Fruit fly (Drosophila melanogaster): ENCODE data around the gene mib1.
A peak's percentile ranks its signal among the peaks of the same experiment; 100 is the strongest.

The mib1 gene

DNA sequence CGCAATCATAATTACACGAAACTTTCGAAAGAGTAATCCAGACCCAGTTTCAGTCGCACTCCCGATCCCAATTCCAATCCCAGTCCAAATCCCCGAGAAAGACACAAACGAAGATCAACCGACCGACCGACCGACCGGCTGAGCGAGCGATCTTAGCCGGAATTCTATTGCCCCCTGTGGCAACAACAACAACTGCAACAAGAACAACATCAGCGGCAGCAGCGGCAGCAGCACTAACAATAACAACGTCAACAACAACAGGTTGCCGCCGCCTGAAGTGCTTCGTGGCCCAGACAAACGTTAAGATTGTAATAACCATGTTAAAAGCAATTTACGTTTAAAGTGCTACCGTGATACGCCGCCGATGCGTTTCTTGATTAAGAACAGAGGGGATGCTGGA lies 7.1 kb upstream of the mib1 start:
- TF ChIP-seq CG13204 (GFP tag; optimal IDR thresholded peaks at IDR 0.05) (peak; percentile 37), CG4496 (GFP tag; IDR thresholded peaks at IDR 0.05) (0 out of 3 replicates have a peak, but pooled peaks have one; percentile 21), Snoo (tag; optimal IDR thresholded peaks at IDR 0.05) (no peak)

DNA sequence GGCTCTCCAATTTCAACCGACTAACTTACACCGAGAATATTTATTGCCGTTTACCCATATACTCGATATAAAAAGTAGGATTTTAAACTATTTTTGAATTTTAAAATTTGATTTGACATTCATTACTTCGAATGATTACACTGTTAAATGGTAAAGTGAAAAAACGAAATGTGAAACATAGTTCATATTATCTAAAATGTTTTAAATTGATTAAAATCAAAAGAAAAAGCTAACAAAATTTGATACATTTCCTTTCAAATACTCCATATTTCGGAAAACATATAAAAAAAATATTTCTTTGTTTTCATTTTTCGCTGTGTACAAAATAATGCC lies 6.6 kb upstream of the mib1 start:
- no peak for TF ChIP-seq fd96Ca (GFP tag; IDR thresholded peaks at IDR 0.05)
- peak; percentile 42 for TF ChIP-seq CG8159 (tag; optimal IDR thresholded peaks at IDR 0.05)
- peak; percentile 8 for TF ChIP-seq CG9948 (tag; optimal IDR thresholded peaks at IDR 0.05)
- TF ChIP-seq CG34367 (tag; optimal IDR thresholded peaks at IDR 0.05), result no peak
- no peak for TF ChIP-seq CG17806 (tag; optimal IDR thresholded peaks at IDR 0.05)
- peak; percentile 30 for TF ChIP-seq CG8301 (tag; optimal IDR thresholded peaks at IDR 0.05)
- no peak for TF ChIP-seq EcR (GFP tag; optimal IDR thresholded peaks at IDR 0.05)
- TF ChIP-seq Pif1A (GFP tag; optimal IDR thresholded peaks at IDR 0.05), result no peak
- no peak for TF ChIP-seq rn (GFP tag; IDR thresholded peaks at IDR 0.05)
- TF ChIP-seq Snoo (tag; optimal IDR thresholded peaks at IDR 0.05), result no peak
- no peak for TF ChIP-seq D1 (tag; optimal IDR thresholded peaks at IDR 0.05)
- TF ChIP-seq gl (tag; optimal IDR thresholded peaks at IDR 0.05), result no peak
- peak; percentile 31 for TF ChIP-seq CG14655 (GFP tag; optimal IDR thresholded peaks at IDR 0.05)

DNA sequence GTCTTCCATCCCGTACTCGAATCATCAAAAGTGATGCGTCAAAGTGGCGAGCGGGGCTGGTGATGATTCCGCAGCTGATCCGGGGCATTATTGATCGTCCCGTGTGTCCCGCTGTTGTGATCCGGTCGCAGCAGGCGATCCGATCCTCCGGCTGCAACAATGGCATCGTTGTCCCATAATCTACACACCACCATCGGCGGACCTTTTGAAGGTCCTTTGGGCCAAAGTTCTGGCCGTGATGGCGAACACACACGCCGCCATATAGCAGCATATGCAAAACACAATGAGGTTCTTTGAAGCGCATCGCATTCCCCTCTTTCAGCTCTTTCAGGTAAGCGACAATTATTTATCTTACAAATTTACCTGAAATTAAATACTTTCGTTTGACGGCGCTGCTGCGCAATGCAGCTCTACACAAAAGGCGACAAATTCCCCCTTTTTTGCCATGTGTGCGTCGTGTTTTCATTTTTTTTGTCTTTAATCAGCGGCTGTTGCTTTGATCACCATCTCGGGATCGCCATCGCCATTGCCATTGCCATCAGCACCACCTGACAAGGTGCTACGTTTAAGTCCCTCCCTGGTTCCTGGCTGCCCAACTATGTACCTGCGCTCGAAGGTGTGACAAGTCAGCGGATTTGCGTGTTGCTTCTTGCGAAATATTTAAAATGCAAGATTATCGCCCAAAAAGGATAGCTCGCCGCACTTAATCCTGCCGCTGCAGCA lies 6.1 kb upstream of the mib1 start:
- TF ChIP-seq CG9948 (tag; optimal IDR thresholded peaks at IDR 0.05) (no peak), EcR (GFP tag; optimal IDR thresholded peaks at IDR 0.05) (no peak), CG4496 (GFP tag; IDR thresholded peaks at IDR 0.05) (no peak), Ets98B (GFP tag; IDR thresholded peaks at IDR 0.05) (no peak), Snoo (tag; optimal IDR thresholded peaks at IDR 0.05) (no peak), fd96Ca (GFP tag; IDR thresholded peaks at IDR 0.05) (no peak), CG14655 (GFP tag; optimal IDR thresholded peaks at IDR 0.05) (no peak), D1 (tag; optimal IDR thresholded peaks at IDR 0.05) (no peak), gl (tag; optimal IDR thresholded peaks at IDR 0.05) (no peak), CG8301 (tag; optimal IDR thresholded peaks at IDR 0.05) (no peak), CG12605 (GFP tag; IDR thresholded peaks at IDR 0.05) (no peak), CG17806 (tag; optimal IDR thresholded peaks at IDR 0.05) (no peak)

DNA sequence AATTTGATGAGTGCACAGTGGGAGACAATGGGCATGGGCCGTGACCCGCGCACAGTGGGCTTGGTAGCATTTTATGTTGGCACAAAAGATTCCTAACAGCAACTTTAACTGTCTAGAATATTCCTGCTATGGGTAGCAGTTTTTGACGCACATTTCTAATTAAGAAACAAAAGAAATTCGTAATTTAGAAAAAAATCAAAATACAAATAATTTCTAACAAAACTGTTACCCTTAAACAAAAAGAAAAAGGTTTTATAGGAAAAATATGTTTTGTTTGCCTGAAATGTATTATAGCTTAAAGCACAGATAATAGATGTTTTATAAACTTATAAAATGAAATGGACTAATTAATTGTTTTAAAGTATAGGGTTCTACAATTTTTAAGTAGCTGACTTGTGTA lies 5.3 kb upstream of the mib1 start:
- TF ChIP-seq CG8159 (tag; optimal IDR thresholded peaks at IDR 0.05) (peak; percentile 46), CG12605 (GFP tag; IDR thresholded peaks at IDR 0.05) (no peak), CG9948 (tag; optimal IDR thresholded peaks at IDR 0.05) (peak; percentile 21), CG14655 (GFP tag; optimal IDR thresholded peaks at IDR 0.05) (peak; percentile 32), fd96Ca (GFP tag; IDR thresholded peaks at IDR 0.05) (no peak)

DNA sequence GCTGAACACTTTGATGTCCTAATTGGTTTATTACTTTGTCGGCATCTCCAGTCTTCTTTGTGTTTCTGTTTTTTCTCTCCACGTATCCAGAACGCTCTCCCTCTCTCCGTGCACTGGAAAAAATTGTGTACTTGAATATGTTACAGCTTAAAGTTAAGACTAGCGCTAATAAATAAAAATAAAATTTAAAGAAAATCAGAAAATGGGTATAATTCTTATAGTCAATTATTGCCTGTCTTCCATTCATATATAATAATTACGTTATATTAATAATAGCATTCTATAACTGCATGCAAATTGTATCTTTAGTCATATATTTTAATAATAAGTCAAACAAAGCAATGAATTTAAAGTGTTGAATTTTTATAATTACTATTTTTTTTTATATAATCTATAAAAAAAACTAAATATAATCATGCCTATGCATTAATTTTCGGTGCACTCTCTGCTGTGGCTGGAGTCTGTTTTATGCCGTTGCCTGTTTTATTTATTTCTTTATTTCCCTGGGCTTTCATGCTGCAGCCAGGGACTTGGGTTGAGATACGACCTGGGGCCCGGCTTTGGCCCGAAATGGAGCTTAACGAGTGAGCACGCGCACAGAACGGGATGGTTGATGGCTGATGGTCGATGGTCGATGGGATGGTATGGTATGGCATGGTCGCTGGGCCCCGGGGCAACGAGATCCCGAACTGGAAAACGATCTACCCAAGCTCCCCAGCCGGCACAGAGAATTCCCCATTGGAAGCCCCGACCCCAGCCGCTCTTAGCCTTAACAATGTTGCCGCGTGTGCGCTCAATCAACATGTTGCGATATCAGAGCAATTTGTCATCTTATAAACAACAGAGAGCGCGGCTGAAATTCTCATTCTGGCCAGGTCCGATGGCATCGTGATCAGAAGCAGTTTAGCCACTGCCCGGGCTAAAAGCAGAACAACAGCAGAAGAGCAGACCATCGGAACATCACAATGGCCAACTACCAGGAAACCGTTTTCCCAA lies 4.5 kb upstream of the mib1 start:
- no peak for TF ChIP-seq rn (GFP tag; IDR thresholded peaks at IDR 0.05)
- peak; percentile 3 for TF ChIP-seq Pif1A (GFP tag; optimal IDR thresholded peaks at IDR 0.05)
- no peak for TF ChIP-seq CG10348 (GFP tag; IDR thresholded peaks at IDR 0.05)
- TF ChIP-seq CG15710 (tag; optimal IDR thresholded peaks at IDR 0.05), result peak; percentile 64
- TF ChIP-seq CG14655 (GFP tag; optimal IDR thresholded peaks at IDR 0.05), result peak; percentile 68
- no peak for TF ChIP-seq CG4496 (GFP tag; IDR thresholded peaks at IDR 0.05)
- peak; percentile 74 for TF ChIP-seq D1 (tag; optimal IDR thresholded peaks at IDR 0.05)
- TF ChIP-seq CG8301 (tag; optimal IDR thresholded peaks at IDR 0.05), result peak; percentile 50
- TF ChIP-seq CG8159 (tag; optimal IDR thresholded peaks at IDR 0.05), result peak; percentile 86
- no peak for TF ChIP-seq Ets98B (GFP tag; IDR thresholded peaks at IDR 0.05)
- no peak for TF ChIP-seq EcR (GFP tag; optimal IDR thresholded peaks at IDR 0.05)
- peak; percentile 33 for TF ChIP-seq CG34367 (tag; optimal IDR thresholded peaks at IDR 0.05)
- no peak for TF ChIP-seq fd96Ca (GFP tag; IDR thresholded peaks at IDR 0.05)
- TF ChIP-seq CG17806 (tag; optimal IDR thresholded peaks at IDR 0.05), result peak; percentile 71
- TF ChIP-seq Snoo (tag; optimal IDR thresholded peaks at IDR 0.05), result peak; percentile 55
- no peak for TF ChIP-seq CG13204 (GFP tag; optimal IDR thresholded peaks at IDR 0.05)
- no peak for TF ChIP-seq CG32121 (GFP tag; IDR thresholded peaks at IDR 0.05)
- TF ChIP-seq gl (tag; optimal IDR thresholded peaks at IDR 0.05), result no peak
- peak; percentile 80 for TF ChIP-seq CG9948 (tag; optimal IDR thresholded peaks at IDR 0.05)
- no peak for TF ChIP-seq CG12605 (GFP tag; IDR thresholded peaks at IDR 0.05)
- peak; percentile 35 for TF ChIP-seq Pif1B (GFP tag; optimal IDR thresholded peaks at IDR 0.05)

DNA sequence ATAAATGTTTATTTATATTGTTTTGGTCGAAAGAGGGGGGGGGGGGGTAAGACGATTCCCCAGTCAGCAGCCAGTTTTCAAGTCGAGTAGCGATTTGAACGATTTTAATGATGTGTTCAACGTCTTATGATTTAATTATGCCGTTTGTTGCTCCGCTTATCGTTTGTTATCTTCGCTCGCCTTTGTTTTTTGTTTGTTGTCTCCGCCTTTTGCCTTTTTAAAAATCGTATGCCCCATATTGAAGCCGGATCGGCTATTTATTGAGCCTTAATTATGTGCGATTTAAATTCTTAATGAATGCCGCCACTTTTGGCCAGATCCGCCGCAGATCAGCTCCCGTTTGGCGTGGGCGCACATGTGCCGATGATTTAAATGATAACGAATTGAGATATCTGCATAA lies 2.9 kb upstream of the mib1 start:
- TF ChIP-seq Snoo (tag; optimal IDR thresholded peaks at IDR 0.05) (no peak), CG8159 (tag; optimal IDR thresholded peaks at IDR 0.05) (no peak), CG9948 (tag; optimal IDR thresholded peaks at IDR 0.05) (no peak), CG34367 (tag; optimal IDR thresholded peaks at IDR 0.05) (no peak), Pif1A (GFP tag; optimal IDR thresholded peaks at IDR 0.05) (no peak), CG12605 (GFP tag; IDR thresholded peaks at IDR 0.05) (no peak), Pif1B (GFP tag; optimal IDR thresholded peaks at IDR 0.05) (no peak), fd96Ca (GFP tag; IDR thresholded peaks at IDR 0.05) (no peak), Ets98B (GFP tag; IDR thresholded peaks at IDR 0.05) (no peak), EcR (GFP tag; optimal IDR thresholded peaks at IDR 0.05) (no peak), CG8301 (tag; optimal IDR thresholded peaks at IDR 0.05) (no peak), CG13204 (GFP tag; optimal IDR thresholded peaks at IDR 0.05) (no peak), CG17806 (tag; optimal IDR thresholded peaks at IDR 0.05) (no peak)

All from whole organism, pupa.